Worm (Caenorhabditis elegans): ENCODE data around the gene C12D12.1.

DNA sequence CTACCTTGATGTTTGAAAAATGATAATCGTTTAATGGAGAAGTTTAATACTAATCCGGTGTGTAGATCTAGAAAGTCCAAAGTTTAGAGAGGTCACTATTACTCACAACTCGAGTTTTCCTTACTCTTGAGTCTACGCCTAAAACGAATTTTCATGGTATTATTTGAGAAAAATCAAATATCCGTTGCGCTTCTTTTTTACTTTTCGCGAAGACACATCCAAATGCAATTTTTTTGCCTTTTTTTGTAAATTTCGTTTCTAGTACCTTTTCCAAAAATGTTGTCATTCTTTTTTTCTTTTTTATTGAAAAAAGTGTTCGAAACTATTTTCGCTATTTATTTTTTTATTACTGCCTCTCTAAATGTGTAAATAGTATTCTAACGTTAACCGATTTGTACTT lies 14.7 kb downstream of the C12D12.1 start:
- TF ChIP-seq B0336.3 (GFP tag; IDR thresholded peaks at IDR 0.05) = no peak
- TF ChIP-seq nfya-1 (tag; optimal IDR thresholded peaks at IDR 0.05; ENCODE audit: borderline replicate concordance, insufficient read depth) = no peak
- TF ChIP-seq tbx-9 (tag; optimal IDR thresholded peaks at IDR 0.05; ENCODE audit: borderline replicate concordance) = no peak
- TF ChIP-seq somi-1 (GFP tag; optimal IDR thresholded peaks at IDR 0.05) = no peak
- TF ChIP-seq pha-4 (tag; optimal IDR thresholded peaks at IDR 0.05) = no peak
- no peak for TF ChIP-seq unc-62 (GFP tag; optimal IDR thresholded peaks at IDR 0.05)
- TF ChIP-seq Y67H2A.10 (GFP tag; conservative IDR thresholded peaks at IDR 0.05) = no peak
- no peak for TF ChIP-seq aptf-3 (GFP tag; IDR thresholded peaks at IDR 0.05)

Measured in whole organism, young adult.